Worm (Caenorhabditis elegans) whole organism, L2 larva: ENCODE results near the gene F28H6.7.

ENCODE experiments used
- C34F6.9 ChIP-seq: fragments of 150-350 bp; optimal IDR thresholded peaks from 2 replicates; lab custom pipeline; 2014; ENCODE audit warnings: missing biosample characterization, missing genetic modification characterization
- F13H6.1 ChIP-seq: sonication (generic microtip); optimal IDR thresholded peaks from 2 replicates; lab custom pipeline; 2016; ENCODE audit warnings: missing genetic modification characterization, missing compliant biosample characterization
- R02D3.7 ChIP-seq: fragments of 150-350 bp; optimal IDR thresholded peaks from 2 replicates; lab custom pipeline; 2014; ENCODE audit warnings: missing biosample characterization, missing genetic modification characterization
- Y55F3AM.14 ChIP-seq: fragments of 200-800 bp; sonication (Bioruptor generic); optimal IDR thresholded peaks from 2 replicates; lab custom pipeline; 2018; ENCODE audit warnings: mild to moderate bottlenecking, missing genetic modification characterization, missing compliant biosample characterization
- ZK546.5 ChIP-seq: sonication (generic microtip); optimal IDR thresholded peaks from 2 replicates; lab custom pipeline; 2017; ENCODE audit warnings: missing biosample characterization, missing genetic modification characterization
- alr-1 ChIP-seq: fragments of 150-350 bp; optimal IDR thresholded peaks from 2 replicates; lab custom pipeline; 2014; ENCODE audit warnings: missing biosample characterization, missing genetic modification characterization
- aly-2 ChIP-seq: fragments of 150-350 bp; optimal IDR thresholded peaks from 2 replicates; lab custom pipeline; 2014; ENCODE audit warnings: missing biosample characterization, missing genetic modification characterization
- ama-1 ChIP-seq: fragments of 150-350 bp; optimal IDR thresholded peaks from 2 replicates; lab custom pipeline; 2018; ENCODE audit warnings: inconsistent platforms
- blmp-1 ChIP-seq: sonication (generic microtip); optimal IDR thresholded peaks from 2 replicates; lab custom pipeline; 2017; ENCODE audit warnings: missing genetic modification characterization, mild to moderate bottlenecking, missing compliant biosample characterization, antibody characterized with exemption, moderate library complexity; ENCODE audit not compliant: insufficient read depth
- ceh-16 ChIP-seq: fragments of 150-350 bp; optimal IDR thresholded peaks from 2 replicates; lab custom pipeline; 2014; ENCODE audit warnings: missing biosample characterization, missing genetic modification characterization
- ceh-82 ChIP-seq: fragments of 150-350 bp; optimal IDR thresholded peaks from 2 replicates; lab custom pipeline; 2014; ENCODE audit warnings: missing biosample characterization, missing genetic modification characterization
- crh-2 ChIP-seq: sonication (generic microtip); optimal IDR thresholded peaks from 2 replicates; lab custom pipeline; 2017; ENCODE audit warnings: missing biosample characterization, missing genetic modification characterization
- dmd-4 ChIP-seq: sonication (generic microtip); optimal IDR thresholded peaks from 2 replicates; lab custom pipeline; 2017; ENCODE audit warnings: missing biosample characterization, missing genetic modification characterization
- egl-27 ChIP-seq: sonication (generic microtip); optimal IDR thresholded peaks from 3 replicates; lab custom pipeline; 2017; ENCODE audit warnings: missing biosample characterization, missing genetic modification reagents, missing genetic modification characterization
- elt-1 ChIP-seq: fragments of 150-350 bp; optimal IDR thresholded peaks from 2 replicates; lab custom pipeline; 2014; ENCODE audit warnings: missing biosample characterization, missing genetic modification characterization
- elt-3 ChIP-seq: sonication (generic microtip); optimal IDR thresholded peaks from 2 replicates; lab custom pipeline; 2017; ENCODE audit warnings: missing biosample characterization, missing genetic modification characterization
- fos-1 ChIP-seq: fragments of 150-350 bp; optimal IDR thresholded peaks from 2 replicates; lab custom pipeline; 2014; ENCODE audit warnings: missing biosample characterization, missing genetic modification characterization
- gmeb-1 ChIP-seq: fragments of 150-350 bp; optimal IDR thresholded peaks from 2 replicates; lab custom pipeline; 2014; ENCODE audit warnings: missing biosample characterization, missing genetic modification characterization
- lin-11 ChIP-seq: fragments of 150-350 bp; sonication (generic microtip); optimal IDR thresholded peaks from 2 replicates; lab custom pipeline; 2014; ENCODE audit warnings: missing biosample characterization, missing genetic modification characterization, inconsistent platforms, mixed read lengths
- lin-13 ChIP-seq: fragments of 150-350 bp; optimal IDR thresholded peaks from 2 replicates; lab custom pipeline; 2014; ENCODE audit warnings: missing biosample characterization, missing genetic modification reagents, missing genetic modification characterization
- lin-39 ChIP-seq: fragments of 150-350 bp; optimal IDR thresholded peaks from 2 replicates; lab custom pipeline; 2014; ENCODE audit warnings: missing biosample characterization, missing genetic modification reagents, missing genetic modification characterization
- lsy-2 ChIP-seq, 2 experiments: fragments of 150-350 bp in 1 of 2; sonication (generic microtip) in 1 of 2; optimal IDR thresholded peaks; 2 replicates each; lab custom pipeline; 2014 to 2017; ENCODE audit warnings: missing biosample characterization in 2 of 2, missing genetic modification characterization in 2 of 2
- mab-5 ChIP-seq: fragments of 150-350 bp; optimal IDR thresholded peaks from 2 replicates; lab custom pipeline; 2014; ENCODE audit warnings: missing biosample characterization, missing genetic modification characterization
- mbf-1 ChIP-seq: sonication (generic microtip); optimal IDR thresholded peaks from 2 replicates; lab custom pipeline; 2017; ENCODE audit warnings: missing biosample characterization, missing genetic modification characterization
- mdl-1 ChIP-seq, 2 experiments: fragments of 150-350 bp in 1 of 2; sonication (generic microtip) in 1 of 2; optimal IDR thresholded peaks; 2 replicates each; lab custom pipeline; 2017; ENCODE audit warnings: missing biosample characterization in 2 of 2, missing genetic modification characterization in 2 of 2
- nhr-10 ChIP-seq: sonication (generic microtip); optimal IDR thresholded peaks from 2 replicates; lab custom pipeline; 2017; ENCODE audit warnings: missing biosample characterization, missing genetic modification characterization
- nhr-11 ChIP-seq: fragments of 150-350 bp; optimal IDR thresholded peaks from 2 replicates; lab custom pipeline; 2014; ENCODE audit warnings: missing biosample characterization, missing genetic modification characterization
- nhr-12 ChIP-seq: fragments of 150-350 bp; optimal IDR thresholded peaks from 2 replicates; lab custom pipeline; 2014; ENCODE audit warnings: missing biosample characterization, missing genetic modification characterization
- nhr-129 ChIP-seq: fragments of 150-350 bp; optimal IDR thresholded peaks from 2 replicates; lab custom pipeline; 2014; ENCODE audit warnings: missing biosample characterization, missing genetic modification characterization
- nhr-21 ChIP-seq: fragments of 150-350 bp; optimal IDR thresholded peaks from 2 replicates; lab custom pipeline; 2014; ENCODE audit warnings: missing biosample characterization, missing genetic modification characterization
- nhr-23 ChIP-seq: fragments of 150-350 bp; optimal IDR thresholded peaks from 2 replicates; lab custom pipeline; 2014; ENCODE audit warnings: missing biosample characterization, missing genetic modification reagents, missing genetic modification characterization
- nhr-25 ChIP-seq: fragments of 150-350 bp; sonication (generic microtip); optimal IDR thresholded peaks from 3 replicates; lab custom pipeline; 2014; ENCODE audit warnings: missing biosample characterization, missing genetic modification characterization
- nhr-77 ChIP-seq: fragments of 150-350 bp; optimal IDR thresholded peaks from 2 replicates; lab custom pipeline; 2014; ENCODE audit warnings: missing biosample characterization, missing genetic modification characterization
- peb-1 ChIP-seq: fragments of 150-350 bp; optimal IDR thresholded peaks from 2 replicates; lab custom pipeline; 2014; ENCODE audit warnings: missing biosample characterization, missing genetic modification characterization
- sem-4 ChIP-seq: fragments of 150-350 bp; optimal IDR thresholded peaks from 2 replicates; lab custom pipeline; 2014; ENCODE audit warnings: missing biosample characterization, missing genetic modification reagents, missing genetic modification characterization
- skn-1 ChIP-seq: sonication (generic microtip); optimal IDR thresholded peaks from 2 replicates; lab custom pipeline; 2017; ENCODE audit warnings: missing biosample characterization, missing genetic modification characterization
- sma-9 ChIP-seq, 2 experiments: fragments of 150-350 bp in 1 of 2; sonication (generic microtip) in 1 of 2; optimal IDR thresholded peaks; 2 replicates each; lab custom pipeline; 2014 to 2016; ENCODE audit warnings: missing genetic modification characterization in 2 of 2, mild to moderate bottlenecking in 1 of 2, missing biosample characterization in 1 of 2, missing compliant biosample characterization in 1 of 2, missing genetic modification reagents in 1 of 2, moderate library complexity in 1 of 2
- snpc-4 ChIP-seq: fragments of 150-350 bp; optimal IDR thresholded peaks from 2 replicates; lab custom pipeline; 2014; ENCODE audit warnings: missing biosample characterization, missing genetic modification characterization
- unc-39 ChIP-seq: fragments of 150-350 bp; optimal IDR thresholded peaks from 2 replicates; lab custom pipeline; 2014; ENCODE audit warnings: missing biosample characterization, missing genetic modification characterization
- unc-55 ChIP-seq: fragments of 150-350 bp; sonication (generic microtip); optimal IDR thresholded peaks from 3 replicates; lab custom pipeline; 2014; ENCODE audit warnings: missing biosample characterization, missing genetic modification reagents, missing genetic modification characterization
- unc-62 ChIP-seq: fragments of 150-350 bp; optimal IDR thresholded peaks from 2 replicates; lab custom pipeline; 2014; ENCODE audit warnings: missing biosample characterization, missing genetic modification reagents, missing genetic modification characterization
- zag-1 ChIP-seq: fragments of 150-350 bp; optimal IDR thresholded peaks from 2 replicates; lab custom pipeline; 2014; ENCODE audit warnings: missing biosample characterization, missing genetic modification characterization
- ztf-1 ChIP-seq: fragments of 200-800 bp; sonication (Bioruptor generic); conservative IDR thresholded peaks from 2 replicates; pipeline ENCODE4 v1.3.6; 2022; ENCODE audit warnings: missing genetic modification characterization, missing compliant biosample characterization
- ztf-11 ChIP-seq: sonication (generic microtip); optimal IDR thresholded peaks from 2 replicates; lab custom pipeline; 2017; ENCODE audit warnings: missing biosample characterization, missing genetic modification characterization
- ztf-4 ChIP-seq: fragments of 150-350 bp; optimal IDR thresholded peaks from 2 replicates; lab custom pipeline; 2014; ENCODE audit warnings: missing biosample characterization, missing genetic modification characterization

Gene F28H6.7

ce11 chrX:14090990-14091389 lies 24.9 kb upstream of the F28H6.7 start:
- TF ChIP-seq ztf-11 (tag; lab: Kevin White, UChicago) (no peak), unc-62 (GFP tag; lab: Kevin White, UChicago) (no peak), nhr-11 (tag; lab: Kevin White, UChicago) (no peak), gmeb-1 (no peak), skn-1 (tag; lab: Kevin White, UChicago) (no peak), nhr-12 (tag; lab: Kevin White, UChicago) (no peak), egl-27 (no peak), mdl-1 (tag; optimal IDR thresholded peaks at IDR 0.05; lab: Kevin White, UChicago) (no peak), mbf-1 (tag; lab: Kevin White, UChicago) (no peak), mab-5 (tag; lab: Kevin White, UChicago) (no peak), unc-55 (GFP tag; lab: Kevin White, UChicago) (no peak), F13H6.1 (tag; lab: Kevin White, UChicago) (no peak), ZK546.5 (tag; lab: Kevin White, UChicago) (no peak), blmp-1 (no peak), lsy-2 (tag; optimal IDR thresholded peaks at IDR 0.05; lab: Kevin White, UChicago) (no peak), nhr-21 (tag; lab: Kevin White, UChicago) (no peak), elt-3 (tag; lab: Kevin White, UChicago) (no peak), R02D3.7 (no peak), nhr-23 (no peak), nhr-25 (tag; lab: Kevin White, UChicago) (no peak)

- TF ChIP-seq ztf-11 (tag; lab: Kevin White, UChicago) = no peak
- TF ChIP-seq mbf-1 (tag; lab: Kevin White, UChicago) = no peak
- no peak for TF ChIP-seq lin-39 (tag; lab: Kevin White, UChicago)
- no peak for TF ChIP-seq zag-1
- TF ChIP-seq nhr-11 (tag; lab: Kevin White, UChicago) = no peak
- TF ChIP-seq gmeb-1 = no peak
- no peak for TF ChIP-seq nhr-10
- no peak for TF ChIP-seq nhr-12 (tag; lab: Kevin White, UChicago)
- TF ChIP-seq mab-5 (tag; lab: Kevin White, UChicago) = no peak
- TF ChIP-seq ceh-82 (tag; lab: Kevin White, UChicago) = no peak
- no peak for TF ChIP-seq blmp-1
- no peak for TF ChIP-seq aly-2 (tag; lab: Kevin White, UChicago)
- no peak for TF ChIP-seq peb-1
- TF ChIP-seq alr-1 (tag; lab: Kevin White, UChicago) = no peak
- no peak for TF ChIP-seq lsy-2 (tag; optimal IDR thresholded peaks at IDR 0.05; lab: Kevin White, UChicago)
These were observed 17.2 kb upstream of the F28H6.7 start, which contains the start of gene F16B12.4 for ce11 chrX:14098618-14099118. Gene F16B12.4 (minus strand): TSS chrX:14098668.

ce11 chrX:14101986-14102385 lies 13.9 kb upstream of the F28H6.7 start, which contains the start of gene F16B12.6:
Gene F16B12.6 (plus strand): TSS chrX:14102316.
- TF ChIP-seq ztf-11 (tag; lab: Kevin White, UChicago) = no peak
- no peak for TF ChIP-seq ztf-4 (tag; lab: Kevin White, UChicago)
- TF ChIP-seq blmp-1 = no peak
- TF ChIP-seq fos-1 (tag; lab: Kevin White, UChicago) = peak; percentile 62
- no peak for TF ChIP-seq dmd-4 (tag; lab: Kevin White, UChicago)
- TF ChIP-seq lin-13 (GFP tag; lab: Kevin White, UChicago) = peak; percentile 85
- TF ChIP-seq ZK546.5 (tag; lab: Kevin White, UChicago) = no peak
- TF ChIP-seq egl-27 = peak; percentile 56
- TF ChIP-seq sem-4 (tag; lab: Kevin White, UChicago) = peak; percentile 61
- TF ChIP-seq ceh-16 = no peak
- no peak for TF ChIP-seq peb-1
- TF ChIP-seq C34F6.9 (tag; lab: Kevin White, UChicago) = peak; percentile 91
- TF ChIP-seq mab-5 (tag; lab: Kevin White, UChicago) = peak; percentile 59
- TF ChIP-seq crh-2 (tag; lab: Kevin White, UChicago) = peak; percentile 82
- no peak for TF ChIP-seq elt-1 (tag; lab: Kevin White, UChicago)
- peak; percentile 56 for TF ChIP-seq sma-9 (GFP tag; optimal IDR thresholded peaks at IDR 0.05; lab: Kevin White, UChicago)
- no peak for TF ChIP-seq sma-9 (tag; optimal IDR thresholded peaks at IDR 0.05; lab: Kevin White, UChicago)
- peak; percentile 38 to 84 for TF ChIP-seq lsy-2 (tag; optimal IDR thresholded peaks at IDR 0.05; lab: Kevin White, UChicago)
- no peak for TF ChIP-seq aly-2 (tag; lab: Kevin White, UChicago)
- no peak for TF ChIP-seq nhr-77 (tag; lab: Kevin White, UChicago)
- TF ChIP-seq skn-1 (tag; lab: Kevin White, UChicago) = no peak
- peak; percentile 82 for TF ChIP-seq gmeb-1
- TF ChIP-seq nhr-23 = no peak
- peak; percentile 71 for TF ChIP-seq nhr-21 (tag; lab: Kevin White, UChicago)
- no peak for TF ChIP-seq lin-39 (tag; lab: Kevin White, UChicago)
- peak; percentile 31 for TF ChIP-seq nhr-10
- TF ChIP-seq mdl-1 (tag; optimal IDR thresholded peaks at IDR 0.05; lab: Kevin White, UChicago) = no peak
- TF ChIP-seq unc-62 (GFP tag; lab: Kevin White, UChicago) = no peak
- TF ChIP-seq zag-1 = no peak
- TF ChIP-seq F13H6.1 (tag; lab: Kevin White, UChicago) = peak; percentile 70
- no peak for TF ChIP-seq elt-3 (tag; lab: Kevin White, UChicago)
- peak; percentile 86 for TF ChIP-seq nhr-129 (tag; lab: Kevin White, UChicago)
- peak; percentile 73 for TF ChIP-seq nhr-25 (tag; lab: Kevin White, UChicago)
- TF ChIP-seq alr-1 (tag; lab: Kevin White, UChicago) = no peak
- peak; percentile 14 for TF ChIP-seq snpc-4 (tag; lab: Kevin White, UChicago)
- no peak for TF ChIP-seq unc-39 (tag; lab: Kevin White, UChicago)
- TF ChIP-seq ztf-1 (GFP tag; lab: Robert Waterston, UW) = no peak
- no peak for TF ChIP-seq ceh-82 (tag; lab: Kevin White, UChicago)
- TF ChIP-seq nhr-11 (tag; lab: Kevin White, UChicago) = no peak
- TF ChIP-seq Y55F3AM.14 (GFP tag; lab: Kevin White, UChicago) = no peak
- TF ChIP-seq unc-55 (GFP tag; lab: Kevin White, UChicago) = peak; percentile 89
- TF ChIP-seq ama-1 = no peak
- TF ChIP-seq lin-11 (tag; lab: Kevin White, UChicago) = peak; percentile 80
